Fruit fly (Drosophila melanogaster) whole organism, prepupa: ENCODE measurements around the gene pasi2.
A peak's percentile ranks its signal among the peaks of the same experiment; 100 is the strongest.

ENCODE experiments used
- CG11294 ChIP-seq: fragments of 200-800 bp; sonication (Bioruptor generic); IDR thresholded peaks from 2 replicates; pipeline ENCODE4 v1.3.6; 2022; ENCODE audit warnings: missing biosample characterization, missing genetic modification characterization
- CG34406 ChIP-seq: fragments of 200-800 bp; sonication (Bioruptor generic); optimal IDR thresholded peaks from 3 replicates; lab custom pipeline; 2016; ENCODE audit warnings: missing biosample characterization, missing genetic modification characterization
- CG6854 ChIP-seq: fragments of 200-800 bp; sonication (Bioruptor generic); optimal IDR thresholded peaks from 2 replicates; lab custom pipeline; 2017; ENCODE audit warnings: missing biosample characterization, mild to moderate bottlenecking, missing genetic modification characterization
- OdsH ChIP-seq: fragments of 200-800 bp; sonication (Bioruptor generic); optimal IDR thresholded peaks from 3 replicates; lab custom pipeline; 2016; ENCODE audit warnings: missing biosample characterization, missing genetic modification characterization

dm6 chr3R:9341189-9342012 is 6.4 kb downstream of the pasi2 start:
- TF ChIP-seq CG11294 (GFP tag; lab: Robert Waterston, UW): peak; percentile 8; the same call in 1 of the 2 replicates
- peak; percentile 81 for TF ChIP-seq CG34406 (GFP tag; lab: Kevin White, UChicago)
- peak; percentile 80 for TF ChIP-seq OdsH (GFP tag; lab: Kevin White, UChicago)
- TF ChIP-seq CG6854: peak; percentile 77
